Worm (Caenorhabditis elegans) whole organism, late embryonic: Measurements from ENCODE around the gene cat-2.

ENCODE experiments used
- ama-1 ChIP-seq: fragments of 150-350 bp; optimal IDR thresholded peaks from 2 replicates; lab custom pipeline; 2014
- ceh-24 ChIP-seq: sonication (generic microtip); optimal IDR thresholded peaks from 2 replicates; lab custom pipeline; 2016; ENCODE audit warnings: mild to moderate bottlenecking, missing genetic modification characterization, missing compliant biosample characterization
- dmd-4 ChIP-seq: sonication (generic microtip); optimal IDR thresholded peaks from 2 replicates; lab custom pipeline; 2016; ENCODE audit warnings: borderline replicate concordance, missing genetic modification characterization, missing compliant biosample characterization
- eyg-1 ChIP-seq: sonication (generic microtip); optimal IDR thresholded peaks from 2 replicates; lab custom pipeline; 2016; ENCODE audit warnings: missing genotype, missing genetic modification characterization, missing compliant biosample characterization
- gmeb-2 ChIP-seq: sonication (generic microtip); optimal IDR thresholded peaks from 2 replicates; lab custom pipeline; 2016; ENCODE audit warnings: missing genetic modification characterization, inconsistent platforms, missing compliant biosample characterization
- hlh-15 ChIP-seq: sonication (generic microtip); optimal IDR thresholded peaks from 2 replicates; lab custom pipeline; 2016; ENCODE audit warnings: missing genetic modification characterization, missing compliant biosample characterization
- hlh-30 ChIP-seq: sonication (generic microtip); optimal IDR thresholded peaks from 2 replicates; lab custom pipeline; 2017; ENCODE audit warnings: antibody characterized with exemption, missing genetic modification characterization, missing compliant biosample characterization; ENCODE audit not compliant: insufficient read depth
- nfya-1 ChIP-seq: sonication (generic microtip); optimal IDR thresholded peaks from 2 replicates; lab custom pipeline; 2017; ENCODE audit warnings: missing genetic modification characterization, mild to moderate bottlenecking, missing compliant biosample characterization, antibody characterized with exemption, moderate library complexity
- pag-3 ChIP-seq: sonication (generic microtip); optimal IDR thresholded peaks from 2 replicates; lab custom pipeline; 2016; ENCODE audit warnings: missing compliant biosample characterization, missing genetic modification characterization, borderline replicate concordance
- pha-4 ChIP-seq: fragments of 150-350 bp; optimal IDR thresholded peaks from 2 replicates; lab custom pipeline; 2018; ENCODE audit warnings: missing biosample characterization, missing genetic modification reagents, missing genetic modification characterization
- ref-2 ChIP-seq: sonication (generic microtip); optimal IDR thresholded peaks from 2 replicates; lab custom pipeline; 2016; ENCODE audit warnings: missing genetic modification characterization, missing compliant biosample characterization
- sox-4 ChIP-seq: sonication (generic microtip); optimal IDR thresholded peaks from 2 replicates; lab custom pipeline; 2017; ENCODE audit warnings: mild to moderate bottlenecking, missing genetic modification characterization, inconsistent platforms, missing compliant biosample characterization
- unc-3 ChIP-seq, 2 experiments: fragments of 200-800 bp in 1 of 2; sonication (Bioruptor generic) in 1 of 2; sonication (generic microtip) in 1 of 2; conservative IDR thresholded peaks in 1 of 2; optimal IDR thresholded peaks in 1 of 2; 2 replicates each; pipeline versions ENCODE4 v1.3.6 to Lab custom; 2016 to 2022; ENCODE audit warnings: missing compliant biosample characterization in 2 of 2, missing genetic modification characterization in 2 of 2, missing genetic modification reagents in 1 of 2

ce11 chrII:290282-290681, 32.7 kb downstream of the cat-2 start, which contains the start of gene djr-1.1:
- TF ChIP-seq unc-3 (GFP tag; conservative IDR thresholded peaks at IDR 0.05; lab: Robert Waterston, UW) (no peak), unc-3 (tag; optimal IDR thresholded peaks at IDR 0.05; lab: Kevin White, UChicago) (no peak), eyg-1 (tag; lab: Kevin White, UChicago) (no peak), sox-4 (tag; lab: Kevin White, UChicago) (no peak), dmd-4 (tag; lab: Kevin White, UChicago) (no peak), pha-4 (no peak), gmeb-2 (no peak), nfya-1 (tag; lab: Kevin White, UChicago) (no peak), hlh-15 (tag; lab: Kevin White, UChicago) (no peak), hlh-30 (no peak), ceh-24 (tag; lab: Kevin White, UChicago) (no peak), ref-2 (tag; lab: Kevin White, UChicago) (no peak), pag-3 (tag; lab: Kevin White, UChicago) (no peak), ama-1 (no peak)
